Fruit fly (Drosophila melanogaster): Measurements from ENCODE around the gene CG11030.

CG11030 gene

DNA sequence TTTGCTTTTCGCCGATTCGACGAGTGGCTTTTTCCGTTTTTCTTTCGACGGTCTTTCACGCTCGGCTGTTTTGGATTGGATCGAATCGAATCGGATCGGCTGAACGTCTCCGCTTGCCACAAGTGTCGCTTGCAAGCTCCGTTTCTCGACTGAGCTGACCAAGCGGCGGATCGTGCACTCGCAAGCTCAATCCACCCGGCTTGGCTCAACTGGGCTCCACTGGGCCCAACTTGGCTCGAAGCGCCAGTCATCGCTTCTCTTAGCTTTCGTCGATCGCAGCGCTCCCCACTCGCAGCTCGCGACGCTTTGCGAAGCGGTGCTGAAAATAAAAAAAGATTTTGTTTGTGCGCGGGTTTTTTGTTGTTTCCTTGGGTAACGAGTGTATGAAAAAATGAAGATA, 16.3 kb downstream of the CG11030 start:
- TF ChIP-seq CG8319 (GFP tag; optimal IDR thresholded peaks at IDR 0.05) (no peak), Lpt (GFP tag; optimal IDR thresholded peaks at IDR 0.05) (no peak), CG3919 (GFP tag; optimal IDR thresholded peaks at IDR 0.05) (peak; percentile 19), ss (GFP tag; optimal IDR thresholded peaks at IDR 0.05) (peak in 1 of 2 experiments; percentile 7), Sox102F (GFP tag; optimal IDR thresholded peaks at IDR 0.05) (no peak), CG6808 (GFP tag; optimal IDR thresholded peaks at IDR 0.05) (no peak), dsx (GFP tag; optimal IDR thresholded peaks at IDR 0.05; ENCODE audit: poor library complexity, severe bottlenecking) (peak; percentile 12), Eip78C (GFP tag) (peak; percentile 42), Hr39 (GFP tag; optimal IDR thresholded peaks at IDR 0.05) (no peak), CG6163 (GFP tag; IDR thresholded peaks at IDR 0.05) (peak; percentile 38; the same call in 1 of the 3 replicates), Sox15 (GFP tag; optimal IDR thresholded peaks at IDR 0.05) (no peak), CG6854 (GFP tag; optimal IDR thresholded peaks at IDR 0.05) (peak; percentile 6), CG31627 (GFP tag; optimal IDR thresholded peaks at IDR 0.05) (no peak), CG9139 (GFP tag; optimal IDR thresholded peaks at IDR 0.05) (peak; percentile 25), CG15336 (GFP tag; IDR thresholded peaks at IDR 0.05) (peak; percentile 49; the same call in 1 of the 2 replicates), esn (GFP tag; optimal IDR thresholded peaks at IDR 0.05) (no peak), CG8119 (GFP tag; IDR thresholded peaks at IDR 0.05) (peak; percentile 38; the same call in 2 of the 3 replicates)

DNA sequence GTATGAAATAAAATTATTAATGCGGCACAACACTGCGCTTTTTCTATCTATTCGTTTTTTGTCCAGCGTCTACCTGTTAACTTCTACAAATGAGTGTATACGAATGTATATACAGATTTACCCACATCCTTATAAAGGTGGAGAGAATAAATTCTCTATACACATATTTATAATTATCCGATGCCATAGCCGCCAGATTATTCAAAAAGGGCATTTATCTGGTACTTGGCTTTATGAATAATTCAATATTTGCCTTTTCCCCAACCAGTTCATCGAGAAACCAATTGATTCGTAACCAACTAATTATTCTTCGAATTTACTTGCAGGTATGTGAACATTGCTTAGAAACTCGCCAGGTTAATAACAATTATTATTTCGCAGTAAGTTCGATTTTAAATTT, 16.7 kb downstream of the CG11030 start, which contains the start of gene CG11147:
Gene CG11147, minus strand, starts transcription at position 101 of the 400 bp plus-strand sequence.
- no peak for TF ChIP-seq Ets21C (GFP tag; optimal IDR thresholded peaks at IDR 0.05)
- no peak for TF ChIP-seq acj6 (GFP tag; optimal IDR thresholded peaks at IDR 0.05)
- no peak for TF ChIP-seq Smox (GFP tag; optimal IDR thresholded peaks at IDR 0.05)
- TF ChIP-seq CG11762 (GFP tag; optimal IDR thresholded peaks at IDR 0.05; ENCODE audit: insufficient read depth) = no peak
- TF ChIP-seq Eip93F (GFP tag; optimal IDR thresholded peaks at IDR 0.05) = no peak
- no peak for TF ChIP-seq topi (GFP tag; optimal IDR thresholded peaks at IDR 0.05)
- no peak for TF ChIP-seq Eip78C (GFP tag)
- no peak for TF ChIP-seq CG6276 (GFP tag; optimal IDR thresholded peaks at IDR 0.05)
- no peak for TF ChIP-seq Blimp-1 (GFP tag; optimal IDR thresholded peaks at IDR 0.05)
- no peak for TF ChIP-seq Hr38 (GFP tag; optimal IDR thresholded peaks at IDR 0.05)
- TF ChIP-seq vri (GFP tag; optimal IDR thresholded peaks at IDR 0.05) = no peak
- TF ChIP-seq CG6854 (GFP tag; optimal IDR thresholded peaks at IDR 0.05) = no peak
- no peak for TF ChIP-seq CG31627 (GFP tag; optimal IDR thresholded peaks at IDR 0.05)
- TF ChIP-seq dac (GFP tag; optimal IDR thresholded peaks at IDR 0.05) = no peak

dm6 chr2L:5742437-5742836, 18.0 kb downstream of the CG11030 start:
- TF ChIP-seq CG6276 (GFP tag; optimal IDR thresholded peaks at IDR 0.05) = no peak
- no peak for TF ChIP-seq Met (GFP tag; optimal IDR thresholded peaks at IDR 0.05)
- TF ChIP-seq CG8119 (GFP tag; IDR thresholded peaks at IDR 0.05) = no peak
- TF ChIP-seq CG4318 (GFP tag; optimal IDR thresholded peaks at IDR 0.05) = no peak
- no peak for TF ChIP-seq CG15336 (GFP tag; IDR thresholded peaks at IDR 0.05)
- no peak for TF ChIP-seq ss (GFP tag; optimal IDR thresholded peaks at IDR 0.05)
- no peak for TF ChIP-seq CG1621 (tag; optimal IDR thresholded peaks at IDR 0.05)
- TF ChIP-seq net (GFP tag; optimal IDR thresholded peaks at IDR 0.05) = no peak
- no peak for TF ChIP-seq OdsH (GFP tag; optimal IDR thresholded peaks at IDR 0.05)
- no peak for TF ChIP-seq CG3032 (tag; optimal IDR thresholded peaks at IDR 0.05)
- TF ChIP-seq Blimp-1 (GFP tag; optimal IDR thresholded peaks at IDR 0.05) = no peak
- no peak for TF ChIP-seq CG31627 (GFP tag; optimal IDR thresholded peaks at IDR 0.05)
- TF ChIP-seq dac (GFP tag; optimal IDR thresholded peaks at IDR 0.05) = no peak
- no peak for TF ChIP-seq CG3919 (GFP tag; optimal IDR thresholded peaks at IDR 0.05)
- no peak for TF ChIP-seq eg (GFP tag; IDR thresholded peaks at IDR 0.05)

dm6 chr2L:5743537-5744148, 19.2 kb downstream of the CG11030 start:
- TF ChIP-seq Met (GFP tag; optimal IDR thresholded peaks at IDR 0.05) (peak; percentile 28), CG8632 (GFP tag; optimal IDR thresholded peaks at IDR 0.05) (peak; percentile 18), dsx (GFP tag; optimal IDR thresholded peaks at IDR 0.05; ENCODE audit: poor library complexity, severe bottlenecking) (no peak), salr (GFP tag; optimal IDR thresholded peaks at IDR 0.05) (no peak), CG16779 (tag; optimal IDR thresholded peaks at IDR 0.05) (no peak), Sox15 (GFP tag; optimal IDR thresholded peaks at IDR 0.05) (peak; percentile 12), CG31627 (GFP tag; optimal IDR thresholded peaks at IDR 0.05) (peak; percentile 30), dac (GFP tag; optimal IDR thresholded peaks at IDR 0.05) (no peak), Smox (GFP tag; optimal IDR thresholded peaks at IDR 0.05) (peak; percentile 40), OdsH (GFP tag; optimal IDR thresholded peaks at IDR 0.05) (peak; percentile 50), CG10631 (GFP tag; optimal IDR thresholded peaks at IDR 0.05) (peak; percentile 22), topi (GFP tag; optimal IDR thresholded peaks at IDR 0.05) (peak; percentile 51), pdm3 (GFP tag; optimal IDR thresholded peaks at IDR 0.05) (peak; percentile 56), CG6276 (GFP tag; optimal IDR thresholded peaks at IDR 0.05) (peak; percentile 40), cyc (GFP tag; optimal IDR thresholded peaks at IDR 0.05) (peak; percentile 8), CG11294 (GFP tag; IDR thresholded peaks at IDR 0.05) (no peak), CG6792 (GFP tag; optimal IDR thresholded peaks at IDR 0.05) (no peak), fd59A (GFP tag; optimal IDR thresholded peaks at IDR 0.05) (no peak)

Data from whole organism, prepupa.